Fruit fly (Drosophila melanogaster) whole organism, pupa: Measurements from ENCODE around the gene RagA-B.

Source experiments
- CG10348 ChIP-seq: fragments of 200-800 bp; sonication (Bioruptor generic); IDR thresholded peaks from 2 replicates; pipeline ENCODE4 v1.3.6; 2022; ENCODE audit warnings: missing biosample characterization, missing genetic modification characterization
- CG12605 ChIP-seq: fragments of 200-800 bp; sonication (Bioruptor generic); IDR thresholded peaks from 2 replicates; pipeline ENCODE4 v1.3.6; 2022; ENCODE audit warnings: missing biosample characterization, missing genetic modification characterization
- CG13204 ChIP-seq: fragments of 200-800 bp; sonication (Bioruptor generic); optimal IDR thresholded peaks from 2 replicates; lab custom pipeline; 2018; ENCODE audit warnings: missing biosample characterization, mild to moderate bottlenecking, missing genetic modification characterization, moderate library complexity
- CG15710 ChIP-seq: fragments of 200-800 bp; sonication (Bioruptor generic); optimal IDR thresholded peaks from 2 replicates; lab custom pipeline; 2018; ENCODE audit warnings: missing biosample characterization, mild to moderate bottlenecking, missing genetic modification characterization, moderate library complexity
- CG32121 ChIP-seq: fragments of 200-800 bp; sonication (Bioruptor generic); IDR thresholded peaks from 2 replicates; pipeline ENCODE4 v1.3.6; 2022; ENCODE audit warnings: missing biosample characterization, missing genetic modification characterization
- CG4496 ChIP-seq: fragments of 200-800 bp; sonication (Bioruptor generic); IDR thresholded peaks from 3 replicates; pipeline ENCODE4 v1.3.6; 2022; ENCODE audit warnings: missing biosample characterization, missing genetic modification characterization
- CG8159 ChIP-seq: fragments of 200-800 bp; sonication (Bioruptor generic); optimal IDR thresholded peaks from 3 replicates; lab custom pipeline; 2018; ENCODE audit warnings: missing biosample characterization, mild to moderate bottlenecking, missing genetic modification characterization, moderate library complexity
- CG8301 ChIP-seq: fragments of 200-800 bp; sonication (Bioruptor generic); optimal IDR thresholded peaks from 2 replicates; lab custom pipeline; 2018; ENCODE audit warnings: missing biosample characterization, mild to moderate bottlenecking, missing genetic modification characterization
- EcR ChIP-seq: fragments of 200-800 bp; sonication (Bioruptor generic); optimal IDR thresholded peaks from 3 replicates; lab custom pipeline; 2019; ENCODE audit warnings: missing biosample characterization, missing genetic modification characterization, mild to moderate bottlenecking, moderate library complexity, missing genetic modification reagents
- Pif1A ChIP-seq: fragments of 200-800 bp; sonication (Bioruptor generic); optimal IDR thresholded peaks from 3 replicates; lab custom pipeline; 2016; ENCODE audit warnings: missing biosample characterization, missing genetic modification characterization
- Snoo ChIP-seq: fragments of 200-800 bp; sonication (Bioruptor generic); optimal IDR thresholded peaks from 3 replicates; lab custom pipeline; 2017; ENCODE audit warnings: missing biosample characterization, mild to moderate bottlenecking, missing genetic modification characterization, inconsistent platforms
- gl ChIP-seq: fragments of 200-800 bp; sonication (Bioruptor generic); optimal IDR thresholded peaks from 2 replicates; lab custom pipeline; 2018; ENCODE audit warnings: missing biosample characterization, mild to moderate bottlenecking, missing genetic modification characterization
- rn ChIP-seq: fragments of 200-800 bp; sonication (Bioruptor generic); IDR thresholded peaks from 2 replicates; pipeline ENCODE4 v1.3.6; 2022; ENCODE audit warnings: missing biosample characterization, missing genetic modification characterization

DNA sequence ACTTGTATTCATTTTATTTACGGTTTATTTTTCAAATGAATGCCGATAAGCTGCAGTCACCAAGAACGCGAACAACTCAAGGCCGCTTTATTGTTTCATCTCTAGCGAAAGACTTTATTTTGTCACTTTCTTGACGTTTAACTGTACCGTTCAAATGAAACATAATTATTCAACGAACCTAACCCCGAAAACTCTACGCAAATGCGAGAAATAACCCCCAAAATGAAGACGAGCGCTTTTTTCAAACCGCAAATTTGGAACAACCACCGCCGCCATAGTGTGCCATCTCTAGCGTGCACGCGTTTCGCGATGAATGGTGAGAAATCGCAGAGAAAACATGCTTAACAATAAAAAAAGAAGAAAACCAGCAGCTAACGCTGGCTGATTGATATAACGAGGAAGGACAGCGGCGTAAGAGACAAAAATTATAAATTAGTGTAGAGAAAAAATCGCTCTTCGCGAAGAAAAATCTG, 523 bp upstream of the RagA-B start, which contains the start of gene CG11970:
- TF ChIP-seq CG15710 (tag; lab: Kevin White, UChicago) (no peak), gl (tag; lab: Kevin White, UChicago) (no peak), EcR (GFP tag; lab: Kevin White, UChicago) (no peak), rn (GFP tag; lab: Robert Waterston, UW) (no peak), CG4496 (GFP tag; lab: Robert Waterston, UW) (no peak), CG8159 (tag; lab: Kevin White, UChicago) (no peak), CG13204 (no peak), CG32121 (GFP tag; lab: Robert Waterston, UW) (no peak), Pif1A (GFP tag; lab: Kevin White, UChicago) (no peak), CG10348 (GFP tag; lab: Robert Waterston, UW) (no peak), CG12605 (GFP tag; lab: Robert Waterston, UW) (no peak), CG8301 (no peak), Snoo (tag; lab: Kevin White, UChicago) (no peak)
